Worm (Caenorhabditis elegans): ENCODE data around the gene ooc-3.

Gene ooc-3

DNA sequence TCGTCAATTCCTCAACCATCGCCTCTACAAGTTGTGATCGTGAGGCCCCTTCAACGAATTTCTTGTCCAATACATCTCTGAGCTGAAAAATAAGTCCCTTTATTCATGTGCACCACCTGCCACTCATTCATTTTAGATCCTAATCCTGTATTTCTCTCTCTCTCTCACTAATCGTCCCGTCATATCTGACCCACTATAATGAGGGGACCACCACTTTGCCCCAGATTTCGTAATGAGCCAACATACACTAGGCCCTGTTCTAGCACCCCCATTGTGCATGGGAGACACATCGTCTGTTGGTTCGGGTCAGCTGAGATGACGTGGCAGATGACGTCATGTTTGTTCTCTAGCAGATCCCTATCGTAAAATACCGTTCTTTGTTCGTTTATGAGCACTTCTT is 40.3 kb upstream of the ooc-3 start:
- TF ChIP-seq tbx-2 (tag; optimal IDR thresholded peaks at IDR 0.05): no peak
- no peak for TF ChIP-seq nhr-85 (tag)
- TF ChIP-seq sup-37 (GFP tag; optimal IDR thresholded peaks at IDR 0.05): no peak
- TF ChIP-seq nhr-11 (tag; optimal IDR thresholded peaks at IDR 0.05): no peak
- TF ChIP-seq nhr-76 (tag; optimal IDR thresholded peaks at IDR 0.05): no peak
- TF ChIP-seq isw-1 (GFP tag; IDR thresholded peaks at IDR 0.05): no peak
- TF ChIP-seq ceh-82 (tag; optimal IDR thresholded peaks at IDR 0.05): no peak
- no peak for TF ChIP-seq ztf-11 (tag; optimal IDR thresholded peaks at IDR 0.05)

DNA sequence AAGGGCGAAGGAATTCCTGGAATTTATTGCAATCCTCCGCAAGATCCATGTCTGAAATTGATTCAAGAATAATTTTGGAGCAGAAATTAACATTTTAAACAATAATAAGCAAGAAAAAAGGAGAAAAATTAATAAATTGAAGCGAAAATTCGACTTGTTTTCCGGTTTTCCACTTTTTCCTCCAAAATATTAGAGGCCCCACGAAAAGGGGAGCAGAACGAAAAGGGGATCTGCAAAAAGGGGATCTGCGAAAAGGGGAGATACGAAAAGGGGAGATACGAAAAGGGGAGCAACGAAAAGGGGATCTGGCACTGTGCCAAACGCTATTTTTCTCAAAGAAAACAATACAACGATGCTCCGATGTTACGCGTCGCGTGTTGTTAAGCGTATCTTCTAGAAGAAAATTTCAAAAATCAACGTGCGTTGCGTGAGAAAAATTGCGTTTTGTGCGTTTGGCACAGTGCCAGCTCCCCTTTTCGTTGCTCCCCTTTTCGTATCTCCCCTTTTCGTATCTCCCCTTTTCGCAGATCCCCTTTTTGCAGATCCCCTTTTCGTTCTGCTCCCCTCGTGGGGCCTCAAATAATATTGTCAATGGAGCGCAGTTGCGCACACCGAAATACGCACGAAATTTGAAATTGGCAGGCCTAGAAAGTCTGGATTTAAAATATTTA is 39.4 kb upstream of the ooc-3 start, which contains the start of gene Y62F5A.12:
TSS of gene Y62F5A.12 (minus strand) at position 51 of the 671 bp plus-strand sequence.
- peak; percentile 57 for TF ChIP-seq ceh-8 (GFP tag; optimal IDR thresholded peaks at IDR 0.05)
- TF ChIP-seq vab-15 (tag; optimal IDR thresholded peaks at IDR 0.05): peak; percentile 76
- peak; percentile 81 to 89 (median 85) for TF ChIP-seq dpl-1 (GFP tag; optimal IDR thresholded peaks at IDR 0.05)
- peak; percentile 86 for TF ChIP-seq ceh-63 (GFP tag; optimal IDR thresholded peaks at IDR 0.05)
- peak; percentile 84 for TF ChIP-seq lin-14 (GFP tag; optimal IDR thresholded peaks at IDR 0.05)
- TF ChIP-seq fkh-4 (tag; optimal IDR thresholded peaks at IDR 0.05; ENCODE audit: borderline replicate concordance): peak; percentile 54
- TF ChIP-seq grh-1 (GFP tag; IDR thresholded peaks at IDR 0.05): peak; percentile 58
- TF ChIP-seq nhr-19 (GFP tag; conservative IDR thresholded peaks at IDR 0.05): peak; percentile 94
- TF ChIP-seq sox-4 (tag; optimal IDR thresholded peaks at IDR 0.05): peak; percentile 78
- peak; percentile 92 for TF ChIP-seq nhr-47 (tag; optimal IDR thresholded peaks at IDR 0.05)
- peak; percentile 61 for TF ChIP-seq unc-130 (tag; optimal IDR thresholded peaks at IDR 0.05)
- TF ChIP-seq tbx-2 (tag; optimal IDR thresholded peaks at IDR 0.05): peak; percentile 82
- peak; percentile 92 for TF ChIP-seq nhr-71 (tag; optimal IDR thresholded peaks at IDR 0.05)
- peak; percentile 90 for TF ChIP-seq ceh-88 (GFP tag; IDR thresholded peaks at IDR 0.05)
- TF ChIP-seq lin-35 (GFP tag; optimal IDR thresholded peaks at IDR 0.05): peak; percentile 78 to 92
- TF ChIP-seq elt-3 (tag; optimal IDR thresholded peaks at IDR 0.05): peak in 2 of 6 experiments; percentile 11 to 13
- peak; percentile 90 for TF ChIP-seq fkh-8 (tag; optimal IDR thresholded peaks at IDR 0.05)
- TF ChIP-seq lin-15B (tag; optimal IDR thresholded peaks at IDR 0.05): peak; percentile 82
- peak in 1 of 2 experiments; percentile 94 for TF ChIP-seq ztf-11 (tag; optimal IDR thresholded peaks at IDR 0.05)
- peak; percentile 44 for TF ChIP-seq irx-1 (tag; optimal IDR thresholded peaks at IDR 0.05)
- peak; percentile 76 to 92 (median 80) for TF ChIP-seq ceh-82 (tag; optimal IDR thresholded peaks at IDR 0.05)
- TF ChIP-seq lsy-2 (tag; optimal IDR thresholded peaks at IDR 0.05): peak; percentile 72 to 73
- TF ChIP-seq Y116A8C.19 (tag; optimal IDR thresholded peaks at IDR 0.05; ENCODE audit: borderline replicate concordance): peak; percentile 53
- TF ChIP-seq efl-3 (GFP tag; optimal IDR thresholded peaks at IDR 0.05): peak; percentile 10
- peak; percentile 94 for TF ChIP-seq unc-98 (GFP tag; IDR thresholded peaks at IDR 0.05)
- peak; percentile 42 for TF ChIP-seq elt-2 (tag; optimal IDR thresholded peaks at IDR 0.05)
- peak; percentile 91 for TF ChIP-seq lir-3 (tag; optimal IDR thresholded peaks at IDR 0.05; ENCODE audit: poor library complexity)
- TF ChIP-seq nhr-85 (tag): peak; percentile 74
- TF ChIP-seq dsc-1 (tag; optimal IDR thresholded peaks at IDR 0.05): peak; percentile 83
- TF ChIP-seq blmp-1 (tag; optimal IDR thresholded peaks at IDR 0.05): peak; percentile 22
- peak; percentile 51 for TF ChIP-seq ceh-90 (tag; optimal IDR thresholded peaks at IDR 0.05)
- TF ChIP-seq C04F5.9 (tag; optimal IDR thresholded peaks at IDR 0.05): peak; percentile 47
- peak; percentile 86 for TF ChIP-seq nhr-90 (tag; optimal IDR thresholded peaks at IDR 0.05; ENCODE audit: poor library complexity)
- peak; percentile 42 for TF ChIP-seq skn-1 (tag; optimal IDR thresholded peaks at IDR 0.05)
- peak; percentile 59 for TF ChIP-seq lin-13 (GFP tag; optimal IDR thresholded peaks at IDR 0.05)
- peak; percentile 34 for TF ChIP-seq nhr-237 (tag; optimal IDR thresholded peaks at IDR 0.05)
- peak; percentile 84 for TF ChIP-seq unc-86 (tag; optimal IDR thresholded peaks at IDR 0.05)
- peak; percentile 87 for TF ChIP-seq mab-9 (GFP tag; IDR thresholded peaks at IDR 0.05)
- TF ChIP-seq egl-13 (tag; optimal IDR thresholded peaks at IDR 0.05): peak; percentile 72
- peak; percentile 81 for TF ChIP-seq fkh-10 (GFP tag; optimal IDR thresholded peaks at IDR 0.05)
- peak; percentile 11 for TF ChIP-seq nhr-11 (tag; optimal IDR thresholded peaks at IDR 0.05)
- TF ChIP-seq snu-23 (GFP tag; optimal IDR thresholded peaks at IDR 0.05): peak; percentile 89
- TF ChIP-seq pax-3 (tag; optimal IDR thresholded peaks at IDR 0.05): peak; percentile 89
- peak; percentile 80 for TF ChIP-seq swsn-7 (tag; optimal IDR thresholded peaks at IDR 0.05)
- TF ChIP-seq jun-1 (tag; optimal IDR thresholded peaks at IDR 0.05): peak; percentile 66

All from whole organism, L1 larva.